Worm (Caenorhabditis elegans) whole organism, young adult: ENCODE results near the gene ZK632.2.

ENCODE experiments used
- B0261.1 ChIP-seq: sonication (generic microtip); optimal IDR thresholded peaks from 2 replicates; lab custom pipeline; 2016; ENCODE audit warnings: mild to moderate bottlenecking, missing genetic modification characterization, moderate library complexity, missing compliant biosample characterization
- F39B2.1 ChIP-seq: fragments of 200-800 bp; sonication (Bioruptor generic); IDR thresholded peaks from 2 replicates; pipeline ENCODE4 v1.3.6; 2022; ENCODE audit warnings: missing genetic modification reagents, missing genetic modification characterization, missing compliant biosample characterization
- F52B5.7 ChIP-seq: sonication (generic microtip); optimal IDR thresholded peaks from 2 replicates; lab custom pipeline; 2016; ENCODE audit warnings: mild to moderate bottlenecking, missing genetic modification characterization, missing compliant biosample characterization
- F55B11.4 ChIP-seq: sonication (generic microtip); optimal IDR thresholded peaks from 2 replicates; lab custom pipeline; 2016; ENCODE audit warnings: missing compliant biosample characterization, missing genetic modification characterization, borderline replicate concordance; ENCODE audit not compliant: insufficient read depth
- T07F8.4 ChIP-seq: sonication (generic microtip); optimal IDR thresholded peaks from 2 replicates; lab custom pipeline; 2016; ENCODE audit warnings: mild to moderate bottlenecking, missing genetic modification characterization, moderate library complexity, missing compliant biosample characterization
- T26A5.8 ChIP-seq: sonication (generic microtip); optimal IDR thresholded peaks from 2 replicates; lab custom pipeline; 2016; ENCODE audit warnings: missing genetic modification characterization, missing compliant biosample characterization
- Y53G8AR.9 ChIP-seq: fragments of 200-800 bp; sonication (Bioruptor generic); conservative IDR thresholded peaks from 2 replicates; pipeline ENCODE4 v1.3.6; 2022; ENCODE audit warnings: missing genetic modification reagents, missing genetic modification characterization, missing compliant biosample characterization
- Y95B8A.8 ChIP-seq: fragments of 200-800 bp; sonication (Bioruptor generic); IDR thresholded peaks from 2 replicates; pipeline ENCODE4 v1.3.6; 2022; ENCODE audit warnings: missing genetic modification reagents, missing genetic modification characterization, missing compliant biosample characterization
- ZK185.1 ChIP-seq: sonication (generic microtip); optimal IDR thresholded peaks from 2 replicates; lab custom pipeline; 2016; ENCODE audit warnings: mild to moderate bottlenecking, missing genetic modification characterization, missing compliant biosample characterization; ENCODE audit not compliant: poor library complexity, severe bottlenecking
- ama-1 ChIP-seq, 3 experiments: fragments of 150-350 bp in 1 of 3; sonication (generic microtip) in 2 of 3; optimal IDR thresholded peaks; 2 replicates each; lab custom pipeline; 2014 to 2018; ENCODE audit warnings: missing biosample characterization in 2 of 3, missing genetic modification characterization in 2 of 3, missing genetic modification reagents in 2 of 3
- attf-3 ChIP-seq: fragments of 200-800 bp; sonication (Bioruptor generic); conservative IDR thresholded peaks from 2 replicates; pipeline ENCODE4 v1.3.6; 2022; ENCODE audit warnings: missing genetic modification reagents, missing genetic modification characterization, missing compliant biosample characterization
- ccch-3 ChIP-seq: fragments of 200-800 bp; sonication (Bioruptor generic); optimal IDR thresholded peaks from 2 replicates; lab custom pipeline; 2018; ENCODE audit warnings: mild to moderate bottlenecking, missing genetic modification characterization, missing compliant biosample characterization
- ceh-27 ChIP-seq: fragments of 200-800 bp; sonication (Bioruptor generic); optimal IDR thresholded peaks from 2 replicates; lab custom pipeline; 2018; ENCODE audit warnings: mild to moderate bottlenecking, missing genetic modification characterization, moderate library complexity, missing compliant biosample characterization
- ceh-40 ChIP-seq: fragments of 200-800 bp; sonication (Bioruptor generic); IDR thresholded peaks from 2 replicates; pipeline ENCODE4 v1.3.6; 2022; ENCODE audit warnings: missing genetic modification characterization, missing compliant biosample characterization
- ceh-79 ChIP-seq: sonication (generic microtip); optimal IDR thresholded peaks from 2 replicates; lab custom pipeline; 2017; ENCODE audit warnings: mild to moderate bottlenecking, missing genetic modification characterization, missing compliant biosample characterization
- ceh-91 ChIP-seq: fragments of 200-800 bp; sonication (Bioruptor generic); IDR thresholded peaks from 2 replicates; pipeline ENCODE4 v1.3.6; 2022; ENCODE audit warnings: missing genetic modification reagents, missing genetic modification characterization, missing compliant biosample characterization
- die-1 ChIP-seq: sonication (generic microtip); optimal IDR thresholded peaks from 2 replicates; lab custom pipeline; 2016; ENCODE audit warnings: missing genotype, mild to moderate bottlenecking, missing genetic modification characterization, missing compliant biosample characterization
- dox-1 ChIP-seq: fragments of 200-800 bp; sonication (Bioruptor generic); IDR thresholded peaks from 2 replicates; pipeline ENCODE4 v1.3.6; 2022; ENCODE audit warnings: missing genetic modification reagents, missing genetic modification characterization, missing compliant biosample characterization
- ekl-4 ChIP-seq: fragments of 200-800 bp; sonication (Bioruptor generic); IDR thresholded peaks from 2 replicates; pipeline ENCODE4 v1.3.6; 2022; ENCODE audit warnings: missing genetic modification reagents, missing genetic modification characterization, missing compliant biosample characterization
- fkh-3 ChIP-seq: sonication (generic microtip); optimal IDR thresholded peaks from 2 replicates; lab custom pipeline; 2016; ENCODE audit warnings: mild to moderate bottlenecking, missing genetic modification characterization, missing compliant biosample characterization
- gei-17 ChIP-seq: fragments of 200-800 bp; sonication (Bioruptor generic); optimal IDR thresholded peaks from 2 replicates; lab custom pipeline; 2018; ENCODE audit warnings: mild to moderate bottlenecking, missing genetic modification characterization, missing compliant biosample characterization
- hlh-12 ChIP-seq: sonication (generic microtip); optimal IDR thresholded peaks from 2 replicates; lab custom pipeline; 2016; ENCODE audit warnings: missing genetic modification characterization, missing compliant biosample characterization
- hmg-1.2 ChIP-seq: fragments of 200-800 bp; sonication (Bioruptor generic); IDR thresholded peaks from 2 replicates; pipeline ENCODE4 v1.3.6; 2022; ENCODE audit warnings: missing genetic modification reagents, missing genetic modification characterization, missing compliant biosample characterization
- hrde-1 ChIP-seq: sonication (generic microtip); optimal IDR thresholded peaks from 2 replicates; lab custom pipeline; 2016; ENCODE audit warnings: missing genetic modification characterization, mild to moderate bottlenecking, missing compliant biosample characterization, moderate library complexity, missing genotype, missing genetic modification reagents, borderline replicate concordance
- let-526 ChIP-seq: fragments of 200-800 bp; sonication (Bioruptor generic); IDR thresholded peaks from 2 replicates; pipeline ENCODE4 v1.3.6; 2022; ENCODE audit warnings: missing genetic modification reagents, missing genetic modification characterization, missing compliant biosample characterization
- lin-26 ChIP-seq: fragments of 200-800 bp; sonication (Bioruptor generic); IDR thresholded peaks from 2 replicates; pipeline ENCODE4 v1.3.6; 2022; ENCODE audit warnings: missing genetic modification reagents, missing genetic modification characterization, missing compliant biosample characterization
- lin-35 ChIP-seq, 3 experiments: fragments of 150-350 bp in 2 of 3; sonication (generic microtip) in 1 of 3; optimal IDR thresholded peaks; 2 replicates each; lab custom pipeline; 2014 to 2018; ENCODE audit warnings: missing biosample characterization in 3 of 3, missing genetic modification characterization in 3 of 3, missing genetic modification reagents in 3 of 3
- lin-40 ChIP-seq: sonication (generic microtip); optimal IDR thresholded peaks from 2 replicates; lab custom pipeline; 2016; ENCODE audit warnings: missing genetic modification characterization, mild to moderate bottlenecking, missing compliant biosample characterization, missing genotype, missing genetic modification reagents
- lsl-1 ChIP-seq: fragments of 200-800 bp; sonication (Bioruptor generic); optimal IDR thresholded peaks from 2 replicates; lab custom pipeline; 2018; ENCODE audit warnings: mild to moderate bottlenecking, missing genetic modification characterization, moderate library complexity, missing compliant biosample characterization
- madf-3 ChIP-seq: fragments of 200-800 bp; sonication (Bioruptor generic); IDR thresholded peaks from 2 replicates; pipeline ENCODE4 v1.3.6; 2022; ENCODE audit warnings: missing genetic modification reagents, missing genetic modification characterization, missing compliant biosample characterization
- madf-6 ChIP-seq: fragments of 200-800 bp; sonication (Bioruptor generic); IDR thresholded peaks from 2 replicates; pipeline ENCODE4 v1.3.6; 2022; ENCODE audit warnings: missing genetic modification reagents, missing genetic modification characterization, missing compliant biosample characterization
- madf-8 ChIP-seq: fragments of 200-800 bp; sonication (Bioruptor generic); conservative IDR thresholded peaks from 2 replicates; pipeline ENCODE4 v1.3.6; 2022; ENCODE audit warnings: missing genetic modification reagents, missing genetic modification characterization, missing compliant biosample characterization
- nfya-1 ChIP-seq: sonication (generic microtip); optimal IDR thresholded peaks from 2 replicates; lab custom pipeline; 2017; ENCODE audit warnings: antibody characterized with exemption, missing compliant biosample characterization, missing genetic modification characterization, borderline replicate concordance; ENCODE audit not compliant: insufficient read depth
- rcor-1 ChIP-seq: fragments of 200-800 bp; sonication (Bioruptor generic); IDR thresholded peaks from 2 replicates; pipeline ENCODE4 v1.3.6; 2022; ENCODE audit warnings: missing genetic modification reagents, missing genetic modification characterization, missing compliant biosample characterization
- repo-1 ChIP-seq: sonication (generic microtip); optimal IDR thresholded peaks from 2 replicates; lab custom pipeline; 2017; ENCODE audit warnings: mild to moderate bottlenecking, missing genetic modification characterization, missing compliant biosample characterization
- rpc-1 ChIP-seq, 2 experiments: fragments of 150-350 bp in 1 of 2; sonication (generic microtip) in 1 of 2; optimal IDR thresholded peaks; 2 replicates each; lab custom pipeline; 2014 to 2018; ENCODE audit warnings: missing biosample characterization in 1 of 2, missing genetic modification characterization in 1 of 2, missing genetic modification reagents in 1 of 2, missing genotype in 1 of 2
- snpc-3.4 ChIP-seq: sonication (generic microtip); optimal IDR thresholded peaks from 2 replicates; lab custom pipeline; 2017; ENCODE audit warnings: missing genetic modification characterization, mild to moderate bottlenecking, missing compliant biosample characterization, antibody characterized with exemption, moderate library complexity, missing genotype, missing genetic modification reagents
- snpc-4 ChIP-seq, 5 experiments: fragments of 150-350 bp in 1 of 5; sonication (generic microtip) in 4 of 5; optimal IDR thresholded peaks; 2 replicates each; lab custom pipeline; 2014 to 2018; ENCODE audit warnings: missing genetic modification characterization in 5 of 5, missing biosample characterization in 3 of 5, antibody characterized with exemption in 2 of 5, mild to moderate bottlenecking in 2 of 5, missing compliant biosample characterization in 2 of 5, missing genotype in 2 of 5, moderate library complexity in 2 of 5, missing genetic modification reagents in 1 of 5
- sptf-2 ChIP-seq: fragments of 200-800 bp; sonication (Bioruptor generic); optimal IDR thresholded peaks from 2 replicates; lab custom pipeline; 2018; ENCODE audit warnings: mild to moderate bottlenecking, missing genetic modification characterization, missing compliant biosample characterization
- tbp1 ChIP-seq: fragments of 200-800 bp; sonication (Bioruptor generic); optimal IDR thresholded peaks from 2 replicates; lab custom pipeline; 2018; ENCODE audit warnings: mild to moderate bottlenecking, missing genetic modification characterization, missing compliant biosample characterization
- tlf-1 ChIP-seq: fragments of 200-800 bp; sonication (Bioruptor generic); optimal IDR thresholded peaks from 2 replicates; lab custom pipeline; 2018; ENCODE audit warnings: mild to moderate bottlenecking, missing genetic modification characterization, missing compliant biosample characterization
- xnd-1 ChIP-seq: sonication (generic microtip); optimal IDR thresholded peaks from 2 replicates; lab custom pipeline; 2016; ENCODE audit warnings: missing genotype, missing genetic modification reagents, missing genetic modification characterization, missing compliant biosample characterization
- zim-3 ChIP-seq: sonication (generic microtip); optimal IDR thresholded peaks from 2 replicates; lab custom pipeline; 2017; ENCODE audit warnings: mild to moderate bottlenecking, missing genetic modification characterization, moderate library complexity, missing compliant biosample characterization
- ztf-25 ChIP-seq: fragments of 200-800 bp; sonication (Bioruptor generic); IDR thresholded peaks from 2 replicates; pipeline ENCODE4 v1.3.6; 2022; ENCODE audit warnings: missing genetic modification reagents, missing genetic modification characterization, missing compliant biosample characterization
- ztf-26 ChIP-seq: sonication (generic microtip); optimal IDR thresholded peaks from 2 replicates; lab custom pipeline; 2017; ENCODE audit warnings: missing genetic modification characterization, missing compliant biosample characterization
- ztf-3 ChIP-seq: fragments of 200-800 bp; sonication (Bioruptor generic); optimal IDR thresholded peaks from 2 replicates; lab custom pipeline; 2018; ENCODE audit warnings: mild to moderate bottlenecking, missing genetic modification characterization, missing compliant biosample characterization
- ztf-6 ChIP-seq: fragments of 200-800 bp; sonication (Bioruptor generic); IDR thresholded peaks from 2 replicates; pipeline ENCODE4 v1.3.6; 2022; ENCODE audit warnings: missing genetic modification reagents, missing genetic modification characterization, missing compliant biosample characterization

ZK632.2 gene

ce11 chrIII:9758848-9759247 lies 40.1 kb upstream of the ZK632.2 start, which contains the start of gene rmd-1 (continued):
- TF ChIP-seq lin-26 (no peak), tlf-1 (GFP tag; lab: Kevin White, UChicago) (peak; percentile 8), rpc-1 (optimal IDR thresholded peaks at IDR 0.05; lab: Kevin White, UChicago) (no peak), rpc-1 (tag; optimal IDR thresholded peaks at IDR 0.05; lab: Kevin White, UChicago) (no peak), hrde-1 (no peak), ztf-3 (no peak), gei-17 (GFP tag; lab: Kevin White, UChicago) (no peak), lin-40 (no peak), repo-1 (tag; lab: Kevin White, UChicago) (no peak), madf-3 (GFP tag; lab: Robert Waterston, UW) (peak; percentile 8; the same call in 1 of the 2 replicates), sptf-2 (GFP tag; lab: Kevin White, UChicago) (no peak), ekl-4 (peak; percentile 9; the same call in 1 of the 2 replicates), F55B11.4 (tag; lab: Kevin White, UChicago) (no peak), ceh-40 (GFP tag; lab: Robert Waterston, UW) (no peak), xnd-1 (tag; lab: Kevin White, UChicago) (peak; percentile 82), hlh-12 (no peak), ama-1 (optimal IDR thresholded peaks at IDR 0.05; lab: Kevin White, UChicago) (no peak), ama-1 (GFP tag; optimal IDR thresholded peaks at IDR 0.05; lab: Kevin White, UChicago) (no peak), zim-3 (no peak), lin-35 (GFP tag; optimal IDR thresholded peaks at IDR 0.05; lab: Kevin White, UChicago) (peak in 2 of 3 experiments; percentile 2 to 13), T26A5.8 (no peak), ztf-25 (GFP tag; lab: Robert Waterston, UW) (no peak), ceh-27 (GFP tag; lab: Kevin White, UChicago) (no peak), lsl-1 (GFP tag; lab: Kevin White, UChicago) (peak; percentile 54), ztf-6 (no peak), madf-8 (GFP tag; lab: Robert Waterston, UW) (peak; percentile 88), F52B5.7 (tag; lab: Kevin White, UChicago) (no peak), rcor-1 (GFP tag; lab: Robert Waterston, UW) (peak; percentile 42; the same call in 1 of the 2 replicates), let-526 (no peak), fkh-3 (tag; lab: Kevin White, UChicago) (no peak), attf-3 (no peak), Y95B8A.8 (GFP tag; lab: Robert Waterston, UW) (0 out of 2 replicates have a peak, but pooled peaks have one; percentile 40), T07F8.4 (tag; lab: Kevin White, UChicago) (no peak), tbp1 (GFP tag; lab: Kevin White, UChicago) (peak; percentile 1), ZK185.1 (tag; lab: Kevin White, UChicago) (no peak), ztf-26 (tag; lab: Kevin White, UChicago) (no peak), snpc-3.4 (tag; lab: Kevin White, UChicago) (peak; percentile 71), nfya-1 (tag; lab: Kevin White, UChicago) (no peak), ceh-91 (GFP tag; lab: Robert Waterston, UW) (peak; percentile 52; the same call in 1 of the 2 replicates)

- TF ChIP-seq madf-6 (GFP tag; lab: Robert Waterston, UW) (peak; percentile 49), hrde-1 (peak; percentile 75), ccch-3 (no peak), F39B2.1 (GFP tag; lab: Robert Waterston, UW) (no peak), Y53G8AR.9 (GFP tag; lab: Robert Waterston, UW) (0 out of 2 replicates have a peak, but pooled peaks have one; percentile 18), dox-1 (GFP tag; lab: Robert Waterston, UW) (no peak), madf-8 (GFP tag; lab: Robert Waterston, UW) (0 out of 2 replicates have a peak, but pooled peaks have one; percentile 23), snpc-4 (GFP tag; optimal IDR thresholded peaks at IDR 0.05; lab: Kevin White, UChicago) (no peak), snpc-4 (tag; optimal IDR thresholded peaks at IDR 0.05; lab: Kevin White, UChicago) (no peak), ceh-79 (tag; lab: Kevin White, UChicago) (peak; percentile 47), die-1 (tag; lab: Kevin White, UChicago) (no peak), hmg-1.2 (GFP tag; lab: Robert Waterston, UW) (peak; percentile 15; the same call in 1 of the 2 replicates), B0261.1 (tag; lab: Kevin White, UChicago) (no peak), ztf-25 (GFP tag; lab: Robert Waterston, UW) (0 out of 2 replicates have a peak, but pooled peaks have one; percentile 36), lin-26 (peak; percentile 38; the same call in 1 of the 2 replicates), madf-3 (GFP tag; lab: Robert Waterston, UW) (peak; percentile 44; the same call in 1 of the 2 replicates)
Measured at ce11 chrIII:9760184-9760583, 38.7 kb upstream of the ZK632.2 start.
